Worm (Caenorhabditis elegans) whole organism, L4/young adult: ENCODE measurements around the gene T28F3.8.

ENCODE experiments used
- W03F9.2 ChIP-seq: fragments of 150-350 bp; optimal IDR thresholded peaks from 2 replicates; lab custom pipeline; 2014; ENCODE audit warnings: missing biosample characterization, missing genetic modification characterization
- him-1 ChIP-seq: sonication (generic microtip); optimal IDR thresholded peaks from 2 replicates; lab custom pipeline; 2016; ENCODE audit warnings: missing genotype, missing genetic modification reagents, missing genetic modification characterization, missing compliant biosample characterization

DNA sequence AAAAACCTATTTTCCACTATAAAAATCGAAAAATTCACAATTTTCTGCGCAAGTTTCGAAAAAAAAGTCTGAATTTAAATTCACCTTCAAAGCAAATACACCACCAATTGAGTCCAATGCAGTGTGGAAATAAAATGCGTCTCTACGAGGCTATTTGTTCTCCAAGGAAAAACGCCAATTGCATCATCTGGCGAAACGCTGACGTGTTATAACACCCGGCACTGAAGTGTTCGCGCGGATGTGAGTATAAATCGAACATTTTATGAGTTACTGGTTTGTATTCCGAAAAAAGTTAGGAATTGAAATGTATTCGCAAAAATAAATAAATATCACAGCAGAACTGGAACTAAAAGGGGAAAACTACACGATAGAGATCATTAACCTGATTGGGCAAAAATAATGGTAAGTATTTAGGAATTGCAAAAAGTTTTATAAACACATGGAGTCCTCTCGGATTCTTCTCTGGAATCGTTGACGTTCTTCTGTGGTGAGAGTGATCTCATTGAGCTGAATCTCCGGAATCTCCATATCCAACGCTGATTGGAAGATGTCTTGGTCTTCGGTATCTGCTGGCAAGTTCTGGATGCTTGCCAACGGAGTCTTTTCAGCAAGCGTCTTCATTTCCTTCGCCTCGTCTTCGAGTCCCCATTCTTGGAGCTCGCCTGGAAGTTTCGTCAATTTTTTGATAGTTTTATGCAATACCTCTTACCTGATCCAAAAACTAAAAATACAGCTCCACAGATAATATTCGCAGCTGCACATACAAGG lies 19.0 kb downstream of the T28F3.8 start, which contains the start of gene zipt-7.1:
- TF ChIP-seq W03F9.2 (tag; lab: Kevin White, UChicago) (no peak), him-1 (tag; lab: Kevin White, UChicago) (no peak)
